In genomic region chrV:5582860-5583259, ce11 we compare ENCODE assay signal across 2 worm cellular contexts.
TF ChIP-seq lines count a peak whose summit lies in the region.

No protein-coding gene starts in this region.

TF ChIP-seq in whole organism, L2 larva, 48 proteins besides CTCF, POLR2A, EP300 and RAD21 (continued from another document):
- peak; percentile 57 for TF ChIP-seq zag-1 (tag; optimal IDR thresholded peaks at IDR 0.05; lab: Kevin White, UChicago)
- no peak for TF ChIP-seq lin-11 (tag; optimal IDR thresholded peaks at IDR 0.05; lab: Kevin White, UChicago)
- TF ChIP-seq F13H6.1 (tag; optimal IDR thresholded peaks at IDR 0.05; lab: Kevin White, UChicago) = no peak
- TF ChIP-seq aly-2 (tag; optimal IDR thresholded peaks at IDR 0.05; lab: Kevin White, UChicago) = no peak
- TF ChIP-seq nhr-21 (tag; optimal IDR thresholded peaks at IDR 0.05; lab: Kevin White, UChicago) = no peak
- no peak for TF ChIP-seq ZK546.5 (tag; optimal IDR thresholded peaks at IDR 0.05; lab: Kevin White, UChicago)
- no peak for TF ChIP-seq snpc-4 (tag; optimal IDR thresholded peaks at IDR 0.05; lab: Kevin White, UChicago)
- no peak for TF ChIP-seq nhr-77 (tag; optimal IDR thresholded peaks at IDR 0.05; lab: Kevin White, UChicago)
- no peak for TF ChIP-seq blmp-1 (tag; optimal IDR thresholded peaks at IDR 0.05; lab: Kevin White, UChicago; ENCODE audit: insufficient read depth)
- no peak for TF ChIP-seq ztf-1 (GFP tag; conservative IDR thresholded peaks at IDR 0.05; lab: Robert Waterston, UW)
- TF ChIP-seq elt-3 (tag; optimal IDR thresholded peaks at IDR 0.05; lab: Kevin White, UChicago) = no peak
- TF ChIP-seq ceh-82 (tag; optimal IDR thresholded peaks at IDR 0.05; lab: Kevin White, UChicago) = no peak
- TF ChIP-seq fos-1 (tag; optimal IDR thresholded peaks at IDR 0.05; lab: Kevin White, UChicago) = no peak
- TF ChIP-seq crh-2 (tag; optimal IDR thresholded peaks at IDR 0.05; lab: Kevin White, UChicago) = no peak
- TF ChIP-seq alr-1 (tag; optimal IDR thresholded peaks at IDR 0.05; lab: Kevin White, UChicago) = no peak
- TF ChIP-seq skn-1 (tag; optimal IDR thresholded peaks at IDR 0.05; lab: Kevin White, UChicago) = no peak
- TF ChIP-seq unc-39 (tag; optimal IDR thresholded peaks at IDR 0.05; lab: Kevin White, UChicago) = no peak
- no peak for TF ChIP-seq egl-27 (tag; optimal IDR thresholded peaks at IDR 0.05; lab: Kevin White, UChicago)
- no peak for TF ChIP-seq mbf-1 (tag; optimal IDR thresholded peaks at IDR 0.05; lab: Kevin White, UChicago)
- no peak for TF ChIP-seq R02D3.7 (tag; optimal IDR thresholded peaks at IDR 0.05; lab: Kevin White, UChicago)
- TF ChIP-seq gmeb-1 (tag; optimal IDR thresholded peaks at IDR 0.05; lab: Kevin White, UChicago) = no peak
- TF ChIP-seq nhr-25 (tag; optimal IDR thresholded peaks at IDR 0.05; lab: Kevin White, UChicago) = no peak
- TF ChIP-seq mab-5 (tag; optimal IDR thresholded peaks at IDR 0.05; lab: Kevin White, UChicago) = peak; percentile 55
- no peak for TF ChIP-seq C34F6.9 (tag; optimal IDR thresholded peaks at IDR 0.05; lab: Kevin White, UChicago)
- TF ChIP-seq dmd-4 (tag; optimal IDR thresholded peaks at IDR 0.05; lab: Kevin White, UChicago) = no peak
- TF ChIP-seq lin-39 (tag; optimal IDR thresholded peaks at IDR 0.05; lab: Kevin White, UChicago) = no peak
- no peak for TF ChIP-seq unc-62 (GFP tag; optimal IDR thresholded peaks at IDR 0.05; lab: Kevin White, UChicago)
- TF ChIP-seq ama-1 (optimal IDR thresholded peaks at IDR 0.05; lab: Kevin White, UChicago) = peak; percentile 66
- peak; percentile 16 for TF ChIP-seq unc-55 (GFP tag; optimal IDR thresholded peaks at IDR 0.05; lab: Kevin White, UChicago)
- no peak for TF ChIP-seq nhr-129 (tag; optimal IDR thresholded peaks at IDR 0.05; lab: Kevin White, UChicago)

TF ChIP-seq in whole organism, L4 larva, 104 proteins besides CTCF, POLR2A, EP300 and RAD21 (continued from another document):
- TF ChIP-seq fos-1 (tag; optimal IDR thresholded peaks at IDR 0.05; lab: Kevin White, UChicago) (no peak), R02D3.7 (tag; optimal IDR thresholded peaks at IDR 0.05; lab: Kevin White, UChicago) (no peak), aha-1 (tag; lab: Kevin White, UChicago) (peak; percentile 52), duxl-1 (tag; optimal IDR thresholded peaks at IDR 0.05; lab: Kevin White, UChicago; ENCODE audit: poor library complexity) (no peak), aly-2 (tag; optimal IDR thresholded peaks at IDR 0.05; lab: Kevin White, UChicago) (no peak), pqm-1 (tag; optimal IDR thresholded peaks at IDR 0.05; lab: Kevin White, UChicago) (no peak), ama-1 (optimal IDR thresholded peaks at IDR 0.05; lab: Kevin White, UChicago) (peak; percentile 83), F26F4.8 (GFP tag; conservative IDR thresholded peaks at IDR 0.05; lab: Robert Waterston, UW) (no peak), ceh-44 (GFP tag; IDR thresholded peaks at IDR 0.05; lab: Robert Waterston, UW) (no peak), snpc-1.2 (GFP tag; IDR thresholded peaks at IDR 0.05; lab: Robert Waterston, UW) (peak; percentile 54; the same call in 1 of the 2 replicates), zip-2 (tag; optimal IDR thresholded peaks at IDR 0.05; lab: Kevin White, UChicago) (no peak), egl-43 (GFP tag; IDR thresholded peaks at IDR 0.05; lab: Robert Waterston, UW) (0 out of 2 replicates have a peak, but pooled peaks have one; percentile 53)
TF ChIP-seq in whole organism, L4 larva: peak in this region for 10.
